Fruit fly (Drosophila melanogaster) whole organism, prepupa: Measurements from ENCODE around the gene mRpS18C.

Experiments
- Blimp-1 ChIP-seq: fragments of 200-800 bp; sonication (Bioruptor generic); optimal IDR thresholded peaks from 3 replicates; lab custom pipeline; 2017; ENCODE audit warnings: missing biosample characterization, missing genetic modification characterization, mild to moderate bottlenecking, moderate library complexity, missing genetic modification reagents
- CG9139 ChIP-seq: fragments of 200-800 bp; sonication (Bioruptor generic); optimal IDR thresholded peaks from 3 replicates; lab custom pipeline; 2017; ENCODE audit warnings: missing biosample characterization, mild to moderate bottlenecking, missing genetic modification characterization
- Gug ChIP-seq: fragments of 200-800 bp; sonication (Bioruptor generic); IDR thresholded peaks from 2 replicates; pipeline ENCODE4 v1.3.6; 2022; ENCODE audit warnings: missing biosample characterization, missing genetic modification characterization
- OdsH ChIP-seq: fragments of 200-800 bp; sonication (Bioruptor generic); optimal IDR thresholded peaks from 3 replicates; lab custom pipeline; 2016; ENCODE audit warnings: missing biosample characterization, missing genetic modification characterization
- dsx ChIP-seq: fragments of 200-800 bp; optimal IDR thresholded peaks from 3 replicates; lab custom pipeline; 2019; ENCODE audit warnings: missing biosample characterization, mild to moderate bottlenecking, missing genetic modification characterization, moderate library complexity; ENCODE audit not compliant: poor library complexity, severe bottlenecking
- esn ChIP-seq: fragments of 200-800 bp; sonication (Bioruptor generic); optimal IDR thresholded peaks from 2 replicates; lab custom pipeline; 2016; ENCODE audit warnings: missing biosample characterization, mild to moderate bottlenecking, missing genetic modification characterization, moderate library complexity
- spab ChIP-seq: fragments of 200-800 bp; sonication (Bioruptor generic); optimal IDR thresholded peaks from 2 replicates; lab custom pipeline; 2017; ENCODE audit warnings: missing biosample characterization, mild to moderate bottlenecking, missing genetic modification characterization, missing genetic modification reagents

dm6 chr3R:30428459-30428858, 4.7 kb downstream of the mRpS18C start, which contains the start of gene CG15533:
- TF ChIP-seq Gug (GFP tag; lab: Robert Waterston, UW) (no peak), Blimp-1 (no peak), spab (GFP tag; lab: Kevin White, UChicago) (no peak), esn (GFP tag; lab: Kevin White, UChicago) (no peak), dsx (GFP tag; lab: Kevin White, UChicago) (no peak), CG9139 (no peak), OdsH (GFP tag; lab: Kevin White, UChicago) (no peak)
